Fruit fly (Drosophila melanogaster) whole organism, prepupa: ENCODE results near the gene mAcon1.

ENCODE experiments used
- Blimp-1 ChIP-seq: fragments of 200-800 bp; sonication (Bioruptor generic); optimal IDR thresholded peaks from 3 replicates; lab custom pipeline; 2017; ENCODE audit warnings: missing biosample characterization, missing genetic modification characterization, mild to moderate bottlenecking, moderate library complexity, missing genetic modification reagents
- CG10631 ChIP-seq: fragments of 200-800 bp; sonication (Bioruptor generic); optimal IDR thresholded peaks from 2 replicates; lab custom pipeline; 2016; ENCODE audit warnings: missing biosample characterization, missing genetic modification characterization
- CG10669 ChIP-seq: fragments of 200-800 bp; sonication (Bioruptor generic); optimal IDR thresholded peaks from 3 replicates; lab custom pipeline; 2018; ENCODE audit warnings: missing biosample characterization, mild to moderate bottlenecking, missing genetic modification characterization, moderate library complexity
- CG11294 ChIP-seq: fragments of 200-800 bp; sonication (Bioruptor generic); IDR thresholded peaks from 2 replicates; pipeline ENCODE4 v1.3.6; 2022; ENCODE audit warnings: missing biosample characterization, missing genetic modification characterization
- CG11762 ChIP-seq: fragments of 200-800 bp; sonication (Bioruptor generic); optimal IDR thresholded peaks from 3 replicates; lab custom pipeline; 2016; ENCODE audit warnings: missing biosample characterization, missing genetic modification characterization; ENCODE audit not compliant: insufficient read depth
- CG11902 ChIP-seq: fragments of 200-800 bp; sonication (Bioruptor generic); optimal IDR thresholded peaks from 3 replicates; lab custom pipeline; 2016; ENCODE audit warnings: missing biosample characterization, missing genetic modification characterization
- CG15336 ChIP-seq: fragments of 200-800 bp; sonication (Bioruptor generic); IDR thresholded peaks from 2 replicates; pipeline ENCODE4 v1.3.6; 2022; ENCODE audit warnings: missing biosample characterization, missing genetic modification characterization
- CG1621 ChIP-seq: fragments of 200-800 bp; sonication (Bioruptor generic); optimal IDR thresholded peaks from 3 replicates; lab custom pipeline; 2018; ENCODE audit warnings: missing biosample characterization, mild to moderate bottlenecking, missing genetic modification characterization
- CG16779 ChIP-seq: fragments of 200-800 bp; sonication (Bioruptor generic); optimal IDR thresholded peaks from 3 replicates; lab custom pipeline; 2017; ENCODE audit warnings: missing biosample characterization, mild to moderate bottlenecking, missing genetic modification characterization
- CG3032 ChIP-seq: fragments of 200-800 bp; optimal IDR thresholded peaks from 2 replicates; lab custom pipeline; 2019; ENCODE audit warnings: missing biosample characterization, mild to moderate bottlenecking, missing genetic modification characterization, moderate library complexity
- CG31627 ChIP-seq: fragments of 200-800 bp; sonication (Bioruptor generic); optimal IDR thresholded peaks from 3 replicates; lab custom pipeline; 2016; ENCODE audit warnings: missing biosample characterization, missing genetic modification characterization
- CG32006 ChIP-seq: fragments of 200-800 bp; sonication (Bioruptor generic); optimal IDR thresholded peaks from 3 replicates; lab custom pipeline; 2017; ENCODE audit warnings: missing biosample characterization, mild to moderate bottlenecking, missing genetic modification characterization
- CG3919 ChIP-seq: fragments of 200-800 bp; sonication (Bioruptor generic); optimal IDR thresholded peaks from 3 replicates; lab custom pipeline; 2016; ENCODE audit warnings: missing biosample characterization, missing genetic modification characterization
- CG4318 ChIP-seq: fragments of 200-800 bp; sonication (Bioruptor generic); optimal IDR thresholded peaks from 3 replicates; lab custom pipeline; 2017; ENCODE audit warnings: missing biosample characterization, mild to moderate bottlenecking, missing genetic modification characterization
- CG6163 ChIP-seq: fragments of 200-800 bp; sonication (Bioruptor generic); IDR thresholded peaks from 3 replicates; pipeline ENCODE4 v1.3.6; 2022; ENCODE audit warnings: missing biosample characterization, missing genetic modification characterization
- CG6276 ChIP-seq: fragments of 200-800 bp; sonication (Bioruptor generic); optimal IDR thresholded peaks from 2 replicates; lab custom pipeline; 2017; ENCODE audit warnings: missing biosample characterization, mild to moderate bottlenecking, missing genetic modification characterization
- CG6792 ChIP-seq: fragments of 200-800 bp; sonication (Bioruptor generic); optimal IDR thresholded peaks from 3 replicates; lab custom pipeline; 2016; ENCODE audit warnings: missing biosample characterization, missing genetic modification characterization
- CG6854 ChIP-seq: fragments of 200-800 bp; sonication (Bioruptor generic); optimal IDR thresholded peaks from 2 replicates; lab custom pipeline; 2017; ENCODE audit warnings: missing biosample characterization, mild to moderate bottlenecking, missing genetic modification characterization
- CG7368 ChIP-seq: fragments of 200-800 bp; sonication (Bioruptor generic); optimal IDR thresholded peaks from 3 replicates; lab custom pipeline; 2016; ENCODE audit warnings: missing biosample characterization, missing genetic modification characterization
- CG8319 ChIP-seq: fragments of 200-800 bp; sonication (Bioruptor generic); optimal IDR thresholded peaks from 3 replicates; lab custom pipeline; 2016; ENCODE audit warnings: missing biosample characterization, missing genetic modification characterization
- CG8632 ChIP-seq: fragments of 200-800 bp; sonication (Bioruptor generic); optimal IDR thresholded peaks from 3 replicates; lab custom pipeline; 2016; ENCODE audit warnings: missing biosample characterization, missing genetic modification characterization
- Eip75B ChIP-seq: fragments of 200-800 bp; sonication (Bioruptor generic); optimal IDR thresholded peaks from 3 replicates; lab custom pipeline; 2016; ENCODE audit warnings: missing biosample characterization, missing genetic modification characterization
- Eip78C ChIP-seq: fragments of 200-800 bp; sonication (Bioruptor generic); peaks from one replicate; lab custom pipeline; 2016; ENCODE audit warnings: missing biosample characterization, missing genetic modification characterization
- Eip93F ChIP-seq: fragments of 200-800 bp; sonication (Bioruptor generic); optimal IDR thresholded peaks from 2 replicates; lab custom pipeline; 2016; ENCODE audit warnings: missing biosample characterization, mild to moderate bottlenecking, missing genetic modification characterization
- Ets21C ChIP-seq: fragments of 200-800 bp; sonication (Bioruptor generic); optimal IDR thresholded peaks from 3 replicates; lab custom pipeline; 2016; ENCODE audit warnings: missing biosample characterization, missing genetic modification characterization
- Gug ChIP-seq: fragments of 200-800 bp; sonication (Bioruptor generic); IDR thresholded peaks from 2 replicates; pipeline ENCODE4 v1.3.6; 2022; ENCODE audit warnings: missing biosample characterization, missing genetic modification characterization
- Hr39 ChIP-seq: fragments of 200-800 bp; sonication (Bioruptor generic); optimal IDR thresholded peaks from 2 replicates; lab custom pipeline; 2016; ENCODE audit warnings: missing biosample characterization, missing genetic modification characterization
- Hr4 ChIP-seq: fragments of 200-800 bp; sonication (Bioruptor generic); optimal IDR thresholded peaks from 3 replicates; lab custom pipeline; 2016; ENCODE audit warnings: missing biosample characterization, missing genetic modification characterization
- Lpt ChIP-seq: fragments of 200-800 bp; sonication (Bioruptor generic); optimal IDR thresholded peaks from 3 replicates; lab custom pipeline; 2016; ENCODE audit warnings: missing biosample characterization, missing genetic modification characterization
- Met ChIP-seq: fragments of 200-800 bp; sonication (Bioruptor generic); optimal IDR thresholded peaks from 3 replicates; lab custom pipeline; 2016; ENCODE audit warnings: missing biosample characterization, missing genetic modification characterization
- Smox ChIP-seq: fragments of 200-800 bp; sonication (Bioruptor generic); optimal IDR thresholded peaks from 3 replicates; lab custom pipeline; 2016; ENCODE audit warnings: missing biosample characterization, missing genetic modification characterization
- Sox14 ChIP-seq: fragments of 200-800 bp; sonication (Bioruptor generic); optimal IDR thresholded peaks from 3 replicates; lab custom pipeline; 2016; ENCODE audit warnings: missing biosample characterization, missing genetic modification characterization
- Sox15 ChIP-seq: fragments of 200-800 bp; sonication (Bioruptor generic); optimal IDR thresholded peaks from 3 replicates; lab custom pipeline; 2016; ENCODE audit warnings: missing biosample characterization, missing genetic modification characterization
- achi ChIP-seq: fragments of 200-800 bp; sonication (Bioruptor generic); optimal IDR thresholded peaks from 3 replicates; lab custom pipeline; 2016; ENCODE audit warnings: missing biosample characterization, missing genetic modification characterization
- acj6 ChIP-seq: fragments of 200-800 bp; sonication (Bioruptor generic); optimal IDR thresholded peaks from 3 replicates; lab custom pipeline; 2016; ENCODE audit warnings: missing biosample characterization, missing genetic modification characterization
- cyc ChIP-seq: fragments of 200-800 bp; sonication (Bioruptor generic); optimal IDR thresholded peaks from 3 replicates; lab custom pipeline; 2016; ENCODE audit warnings: missing biosample characterization, missing genetic modification characterization
- dsx ChIP-seq: fragments of 200-800 bp; optimal IDR thresholded peaks from 3 replicates; lab custom pipeline; 2019; ENCODE audit warnings: missing biosample characterization, mild to moderate bottlenecking, missing genetic modification characterization, moderate library complexity; ENCODE audit not compliant: poor library complexity, severe bottlenecking
- esn ChIP-seq: fragments of 200-800 bp; sonication (Bioruptor generic); optimal IDR thresholded peaks from 2 replicates; lab custom pipeline; 2016; ENCODE audit warnings: missing biosample characterization, mild to moderate bottlenecking, missing genetic modification characterization, moderate library complexity
- fd59A ChIP-seq: fragments of 200-800 bp; sonication (Bioruptor generic); optimal IDR thresholded peaks from 2 replicates; lab custom pipeline; 2017; ENCODE audit warnings: missing biosample characterization, mild to moderate bottlenecking, missing genetic modification characterization, missing genetic modification reagents
- fd85E ChIP-seq: fragments of 200-800 bp; sonication (Bioruptor generic); optimal IDR thresholded peaks from 3 replicates; lab custom pipeline; 2016; ENCODE audit warnings: missing biosample characterization, missing genetic modification characterization
- fkh ChIP-seq: fragments of 200-800 bp; sonication (Bioruptor generic); optimal IDR thresholded peaks from 3 replicates; lab custom pipeline; 2017; ENCODE audit warnings: missing biosample characterization, mild to moderate bottlenecking, missing genetic modification characterization, moderate library complexity
- lz ChIP-seq: fragments of 200-800 bp; sonication (Bioruptor generic); optimal IDR thresholded peaks from 3 replicates; lab custom pipeline; 2016; ENCODE audit warnings: missing biosample characterization, missing genetic modification characterization
- net ChIP-seq: fragments of 200-800 bp; sonication (Bioruptor generic); optimal IDR thresholded peaks from 3 replicates; lab custom pipeline; 2016; ENCODE audit warnings: missing biosample characterization, missing genetic modification characterization
- pdm3 ChIP-seq: fragments of 200-800 bp; sonication (Bioruptor generic); optimal IDR thresholded peaks from 3 replicates; lab custom pipeline; 2016; ENCODE audit warnings: missing biosample characterization, missing genetic modification characterization
- salr ChIP-seq, 2 experiments: fragments of 200-800 bp; sonication (Bioruptor generic); optimal IDR thresholded peaks; 3 replicates each; lab custom pipeline; 2016 to 2018; ENCODE audit warnings: missing biosample characterization in 2 of 2, missing genetic modification characterization in 2 of 2, mild to moderate bottlenecking in 1 of 2
- spab ChIP-seq: fragments of 200-800 bp; sonication (Bioruptor generic); optimal IDR thresholded peaks from 2 replicates; lab custom pipeline; 2017; ENCODE audit warnings: missing biosample characterization, mild to moderate bottlenecking, missing genetic modification characterization, missing genetic modification reagents
- ss ChIP-seq, 2 experiments: fragments of 200-800 bp; sonication (Bioruptor generic); optimal IDR thresholded peaks; 2 replicates in 1 of 2; 3 replicates in 1 of 2; lab custom pipeline; 2017 to 2018; ENCODE audit warnings: mild to moderate bottlenecking in 2 of 2, missing biosample characterization in 2 of 2, missing genetic modification characterization in 2 of 2, moderate library complexity in 1 of 2
- vri ChIP-seq: fragments of 200-800 bp; sonication (Bioruptor generic); optimal IDR thresholded peaks from 3 replicates; lab custom pipeline; 2016; ENCODE audit warnings: missing biosample characterization, mild to moderate bottlenecking, missing genetic modification characterization

mAcon1 gene

dm6 chr2L:21142972-21143385 lies 25.4 kb upstream of the mAcon1 start, which contains the start of gene pths:
Gene pths, plus strand, starts transcription at chr2L:21143229.
- no peak for TF ChIP-seq CG10631 (GFP tag; lab: Kevin White, UChicago)
- no peak for TF ChIP-seq CG11294
- TF ChIP-seq CG11762 (GFP tag; lab: Kevin White, UChicago), result no peak
- TF ChIP-seq vri (GFP tag; lab: Kevin White, UChicago), result no peak
- no peak for TF ChIP-seq CG1621
- peak; percentile 62 for TF ChIP-seq Eip78C (GFP tag; lab: Kevin White, UChicago)
- TF ChIP-seq CG32006 (GFP tag; lab: Kevin White, UChicago), result no peak
- peak; percentile 59 for TF ChIP-seq CG31627
- TF ChIP-seq fkh (GFP tag; lab: Kevin White, UChicago), result no peak
- peak; percentile 29 for TF ChIP-seq Ets21C (GFP tag; lab: Kevin White, UChicago)
- TF ChIP-seq CG3032 (tag; lab: Kevin White, UChicago), result peak; percentile 42
- TF ChIP-seq Gug (GFP tag; lab: Robert Waterston, UW), result no peak
- no peak for TF ChIP-seq ss (GFP tag; optimal IDR thresholded peaks at IDR 0.05; lab: Kevin White, UChicago)
- TF ChIP-seq Eip75B (GFP tag; lab: Kevin White, UChicago), result no peak
- no peak for TF ChIP-seq acj6 (GFP tag; lab: Kevin White, UChicago)
- TF ChIP-seq CG16779 (tag; lab: Kevin White, UChicago), result no peak
- TF ChIP-seq CG8632 (GFP tag; lab: Kevin White, UChicago), result no peak
- TF ChIP-seq CG6163 (GFP tag; lab: Robert Waterston, UW), result no peak
- no peak for TF ChIP-seq net (GFP tag; lab: Kevin White, UChicago)
- TF ChIP-seq CG3919, result no peak
- peak; percentile 64 for TF ChIP-seq Hr39
- no peak for TF ChIP-seq Sox14 (GFP tag; lab: Kevin White, UChicago)
- peak; percentile 26 for TF ChIP-seq esn (GFP tag; lab: Kevin White, UChicago)
- no peak for TF ChIP-seq dsx (GFP tag; lab: Kevin White, UChicago)
- peak; percentile 44 for TF ChIP-seq cyc
- no peak for TF ChIP-seq CG6276
- peak; percentile 16 for TF ChIP-seq lz (GFP tag; lab: Kevin White, UChicago)
- TF ChIP-seq Hr4, result no peak
- TF ChIP-seq pdm3 (GFP tag; lab: Kevin White, UChicago), result no peak
- TF ChIP-seq CG10669 (GFP tag; lab: Kevin White, UChicago), result no peak
- no peak for TF ChIP-seq achi (GFP tag; lab: Kevin White, UChicago)
- TF ChIP-seq Sox15 (GFP tag; lab: Kevin White, UChicago), result peak; percentile 22
- TF ChIP-seq fd59A (GFP tag; lab: Kevin White, UChicago), result no peak
- no peak for TF ChIP-seq CG6854 (GFP tag; lab: Kevin White, UChicago)
- TF ChIP-seq Lpt (GFP tag; lab: Kevin White, UChicago), result no peak
- no peak for TF ChIP-seq Smox (GFP tag; lab: Kevin White, UChicago)
- TF ChIP-seq salr (GFP tag; optimal IDR thresholded peaks at IDR 0.05; lab: Kevin White, UChicago), result no peak
- TF ChIP-seq Eip93F (GFP tag; lab: Kevin White, UChicago), result no peak
- TF ChIP-seq CG6792, result no peak
- TF ChIP-seq CG8319, result no peak
- no peak for TF ChIP-seq spab
- no peak for TF ChIP-seq fd85E (GFP tag; lab: Kevin White, UChicago)
- no peak for TF ChIP-seq Met (GFP tag; lab: Kevin White, UChicago)
- TF ChIP-seq CG4318, result no peak
- TF ChIP-seq Blimp-1 (GFP tag; lab: Kevin White, UChicago), result no peak
- no peak for TF ChIP-seq CG7368 (GFP tag; lab: Kevin White, UChicago)
- TF ChIP-seq CG15336 (GFP tag; lab: Robert Waterston, UW), result no peak
- peak; percentile 32 for TF ChIP-seq CG11902 (GFP tag; lab: Kevin White, UChicago)
